Worm (Caenorhabditis elegans) whole organism, late embryonic: Measurements from ENCODE around the gene F26F12.2.

Experiments used
- ceh-14 ChIP-seq: sonication (generic microtip); optimal IDR thresholded peaks from 2 replicates; lab custom pipeline; 2016; ENCODE audit warnings: missing genotype, missing genetic modification characterization, missing compliant biosample characterization
- ceh-22 ChIP-seq: sonication (generic microtip); optimal IDR thresholded peaks from 2 replicates; lab custom pipeline; 2017; ENCODE audit warnings: missing biosample characterization, missing genetic modification characterization
- elt-2 ChIP-seq: sonication (generic microtip); optimal IDR thresholded peaks from 2 replicates; lab custom pipeline; 2016; ENCODE audit warnings: missing genetic modification reagents, missing genetic modification characterization, missing compliant biosample characterization
- ets-4 ChIP-seq: sonication (generic microtip); optimal IDR thresholded peaks from 2 replicates; lab custom pipeline; 2016; ENCODE audit warnings: missing genetic modification characterization, missing compliant biosample characterization
- eyg-1 ChIP-seq: sonication (generic microtip); optimal IDR thresholded peaks from 2 replicates; lab custom pipeline; 2016; ENCODE audit warnings: missing genotype, missing genetic modification characterization, missing compliant biosample characterization
- fkh-10 ChIP-seq: fragments of 150-350 bp; optimal IDR thresholded peaks from 2 replicates; lab custom pipeline; 2014; ENCODE audit warnings: missing biosample characterization, missing genetic modification reagents, missing genetic modification characterization
- fkh-6 ChIP-seq: sonication (generic microtip); optimal IDR thresholded peaks from 2 replicates; lab custom pipeline; 2016; ENCODE audit warnings: missing genetic modification characterization, missing compliant biosample characterization
- hlh-15 ChIP-seq: sonication (generic microtip); optimal IDR thresholded peaks from 2 replicates; lab custom pipeline; 2016; ENCODE audit warnings: missing genetic modification characterization, missing compliant biosample characterization
- lim-6 ChIP-seq: sonication (generic microtip); optimal IDR thresholded peaks from 2 replicates; lab custom pipeline; 2016; ENCODE audit warnings: missing genetic modification characterization, missing compliant biosample characterization
- pat-9 ChIP-seq: fragments of 200-800 bp; sonication (Bioruptor generic); optimal IDR thresholded peaks from 2 replicates; lab custom pipeline; 2018; ENCODE audit warnings: mild to moderate bottlenecking, missing genetic modification characterization, moderate library complexity, missing compliant biosample characterization
- sox-2 ChIP-seq: fragments of 200-800 bp; sonication (Bioruptor generic); IDR thresholded peaks from 2 replicates; pipeline ENCODE4 v1.3.6; 2022; ENCODE audit warnings: missing genetic modification reagents, missing genetic modification characterization, missing compliant biosample characterization
- tbx-7 ChIP-seq: sonication (generic microtip); optimal IDR thresholded peaks from 2 replicates; lab custom pipeline; 2016; ENCODE audit warnings: missing genotype, missing genetic modification characterization, missing compliant biosample characterization
- unc-3 ChIP-seq, 2 experiments: fragments of 200-800 bp in 1 of 2; sonication (Bioruptor generic) in 1 of 2; sonication (generic microtip) in 1 of 2; conservative IDR thresholded peaks in 1 of 2; optimal IDR thresholded peaks in 1 of 2; 2 replicates each; pipeline versions ENCODE4 v1.3.6 to Lab custom; 2016 to 2022; ENCODE audit warnings: missing compliant biosample characterization in 2 of 2, missing genetic modification characterization in 2 of 2, missing genetic modification reagents in 1 of 2

DNA sequence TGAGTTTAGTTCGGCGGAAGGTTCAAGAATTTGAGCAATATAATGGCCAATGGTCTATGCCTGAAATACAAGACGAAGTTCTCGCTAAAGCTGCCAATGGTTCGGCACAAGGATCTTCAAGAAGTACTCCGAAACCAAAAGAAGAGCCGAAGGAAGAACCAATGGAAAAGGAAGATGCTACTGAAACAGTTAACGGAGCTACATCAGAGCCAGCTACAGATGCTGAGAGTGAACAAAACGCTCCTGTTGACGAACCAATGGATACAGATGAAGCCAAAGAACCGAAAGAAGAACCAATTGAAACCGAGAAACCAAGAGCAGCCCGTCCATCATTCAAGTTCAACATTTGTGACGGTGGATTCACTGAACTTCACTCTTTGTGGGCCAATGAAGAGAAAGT lies 7.2 kb downstream of the F26F12.2 start:
- no peak for TF ChIP-seq lim-6
- no peak for TF ChIP-seq fkh-6 (tag; lab: Kevin White, UChicago)
- TF ChIP-seq hlh-15 (tag; lab: Kevin White, UChicago): no peak
- TF ChIP-seq sox-2 (GFP tag; lab: Robert Waterston, UW): no peak
- TF ChIP-seq eyg-1 (tag; lab: Kevin White, UChicago): no peak
- TF ChIP-seq ets-4 (tag; lab: Kevin White, UChicago): no peak
- TF ChIP-seq fkh-10 (GFP tag; lab: Kevin White, UChicago): no peak
- TF ChIP-seq ceh-22: no peak
- TF ChIP-seq elt-2 (tag; lab: Kevin White, UChicago): no peak
- TF ChIP-seq ceh-14: no peak
- no peak for TF ChIP-seq tbx-7
- TF ChIP-seq pat-9 (tag; lab: Kevin White, UChicago): no peak
- TF ChIP-seq unc-3 (GFP tag; conservative IDR thresholded peaks at IDR 0.05; lab: Robert Waterston, UW): no peak
- no peak for TF ChIP-seq unc-3 (tag; optimal IDR thresholded peaks at IDR 0.05; lab: Kevin White, UChicago)
